Worm (Caenorhabditis elegans) whole organism, young adult: ENCODE results near the gene phf-15.
A peak's percentile ranks its signal among the peaks of the same experiment; 100 is the strongest.

Experiments used
- B0019.2 ChIP-seq: fragments of 200-800 bp; sonication (Bioruptor generic); conservative IDR thresholded peaks from 2 replicates; pipeline ENCODE4 v1.3.6; 2022; ENCODE audit warnings: missing genetic modification reagents, missing genetic modification characterization, missing compliant biosample characterization
- B0261.1 ChIP-seq: sonication (generic microtip); optimal IDR thresholded peaks from 2 replicates; lab custom pipeline; 2016; ENCODE audit warnings: mild to moderate bottlenecking, missing genetic modification characterization, moderate library complexity, missing compliant biosample characterization
- B0336.3 ChIP-seq: fragments of 200-800 bp; sonication (Bioruptor generic); IDR thresholded peaks from 2 replicates; pipeline ENCODE4 v1.3.6; 2022; ENCODE audit warnings: missing genetic modification characterization, missing compliant biosample characterization
- F33H1.4 ChIP-seq: fragments of 200-800 bp; sonication (Bioruptor generic); IDR thresholded peaks from 2 replicates; pipeline ENCODE4 v1.3.6; 2022; ENCODE audit warnings: missing genetic modification reagents, missing genetic modification characterization, missing compliant biosample characterization
- F55B11.4 ChIP-seq: sonication (generic microtip); optimal IDR thresholded peaks from 2 replicates; lab custom pipeline; 2016; ENCODE audit warnings: missing compliant biosample characterization, missing genetic modification characterization, borderline replicate concordance; ENCODE audit not compliant: insufficient read depth
- F57C9.4 ChIP-seq: sonication (generic microtip); optimal IDR thresholded peaks from 2 replicates; lab custom pipeline; 2017; ENCODE audit warnings: mild to moderate bottlenecking, missing genetic modification characterization, missing compliant biosample characterization
- T26A5.8 ChIP-seq: sonication (generic microtip); optimal IDR thresholded peaks from 2 replicates; lab custom pipeline; 2016; ENCODE audit warnings: missing genetic modification characterization, missing compliant biosample characterization
- aptf-2 ChIP-seq: fragments of 200-800 bp; sonication (Bioruptor generic); conservative IDR thresholded peaks from 2 replicates; pipeline ENCODE4 v1.3.6; 2022; ENCODE audit warnings: missing genetic modification reagents, missing genetic modification characterization, missing compliant biosample characterization
- atf-7 ChIP-seq: sonication (generic microtip); optimal IDR thresholded peaks from 2 replicates; lab custom pipeline; 2017; ENCODE audit warnings: mild to moderate bottlenecking, missing genetic modification characterization, missing compliant biosample characterization
- attf-3 ChIP-seq: fragments of 200-800 bp; sonication (Bioruptor generic); conservative IDR thresholded peaks from 2 replicates; pipeline ENCODE4 v1.3.6; 2022; ENCODE audit warnings: missing genetic modification reagents, missing genetic modification characterization, missing compliant biosample characterization
- attf-6 ChIP-seq: fragments of 200-800 bp; sonication (Bioruptor generic); IDR thresholded peaks from 2 replicates; pipeline ENCODE4 v1.3.6; 2022; ENCODE audit warnings: missing genetic modification reagents, missing genetic modification characterization, missing compliant biosample characterization
- bed-1 ChIP-seq: fragments of 200-800 bp; sonication (Bioruptor generic); IDR thresholded peaks from 2 replicates; pipeline ENCODE4 v1.3.6; 2022; ENCODE audit warnings: missing genetic modification reagents, missing genetic modification characterization, missing compliant biosample characterization
- ceh-100 ChIP-seq: fragments of 200-800 bp; sonication (Bioruptor generic); IDR thresholded peaks from 2 replicates; pipeline ENCODE4 v1.3.6; 2022; ENCODE audit warnings: missing genetic modification reagents, missing genetic modification characterization, missing compliant biosample characterization
- ceh-79 ChIP-seq: sonication (generic microtip); optimal IDR thresholded peaks from 2 replicates; lab custom pipeline; 2017; ENCODE audit warnings: mild to moderate bottlenecking, missing genetic modification characterization, missing compliant biosample characterization
- die-1 ChIP-seq: sonication (generic microtip); optimal IDR thresholded peaks from 2 replicates; lab custom pipeline; 2016; ENCODE audit warnings: missing genotype, mild to moderate bottlenecking, missing genetic modification characterization, missing compliant biosample characterization
- egl-18 ChIP-seq: fragments of 200-800 bp; sonication (Bioruptor generic); IDR thresholded peaks from 2 replicates; pipeline ENCODE4 v1.3.6; 2022; ENCODE audit warnings: missing genetic modification reagents, missing genetic modification characterization, missing compliant biosample characterization
- gei-17 ChIP-seq: fragments of 200-800 bp; sonication (Bioruptor generic); optimal IDR thresholded peaks from 2 replicates; lab custom pipeline; 2018; ENCODE audit warnings: mild to moderate bottlenecking, missing genetic modification characterization, missing compliant biosample characterization
- hmg-1.2 ChIP-seq: fragments of 200-800 bp; sonication (Bioruptor generic); IDR thresholded peaks from 2 replicates; pipeline ENCODE4 v1.3.6; 2022; ENCODE audit warnings: missing genetic modification reagents, missing genetic modification characterization, missing compliant biosample characterization
- hmg-20 ChIP-seq: fragments of 200-800 bp; sonication (Bioruptor generic); IDR thresholded peaks from 2 replicates; pipeline ENCODE4 v1.3.6; 2022; ENCODE audit warnings: missing genetic modification reagents, missing genetic modification characterization, missing compliant biosample characterization
- hrde-1 ChIP-seq: sonication (generic microtip); optimal IDR thresholded peaks from 2 replicates; lab custom pipeline; 2016; ENCODE audit warnings: missing genetic modification characterization, mild to moderate bottlenecking, missing compliant biosample characterization, moderate library complexity, missing genotype, missing genetic modification reagents, borderline replicate concordance
- lag-1 ChIP-seq: fragments of 200-800 bp; sonication (Bioruptor generic); IDR thresholded peaks from 2 replicates; pipeline ENCODE4 v1.3.6; 2022; ENCODE audit warnings: missing genetic modification reagents, missing genetic modification characterization, missing compliant biosample characterization
- let-526 ChIP-seq: fragments of 200-800 bp; sonication (Bioruptor generic); IDR thresholded peaks from 2 replicates; pipeline ENCODE4 v1.3.6; 2022; ENCODE audit warnings: missing genetic modification reagents, missing genetic modification characterization, missing compliant biosample characterization
- lin-35 ChIP-seq, 3 experiments: fragments of 150-350 bp in 2 of 3; sonication (generic microtip) in 1 of 3; optimal IDR thresholded peaks; 2 replicates each; lab custom pipeline; 2014 to 2018; ENCODE audit warnings: missing biosample characterization in 3 of 3, missing genetic modification characterization in 3 of 3, missing genetic modification reagents in 3 of 3
- lsl-1 ChIP-seq: fragments of 200-800 bp; sonication (Bioruptor generic); optimal IDR thresholded peaks from 2 replicates; lab custom pipeline; 2018; ENCODE audit warnings: mild to moderate bottlenecking, missing genetic modification characterization, moderate library complexity, missing compliant biosample characterization
- mel-28 ChIP-seq: sonication (generic microtip); optimal IDR thresholded peaks from 2 replicates; lab custom pipeline; 2016; ENCODE audit warnings: borderline replicate concordance, mild to moderate bottlenecking, missing genetic modification characterization, missing compliant biosample characterization
- nfyb-1 ChIP-seq: fragments of 200-800 bp; sonication (Bioruptor generic); IDR thresholded peaks from 2 replicates; pipeline ENCODE4 v1.3.6; 2022; ENCODE audit warnings: missing genetic modification reagents, missing genetic modification characterization, missing compliant biosample characterization
- pha-4 ChIP-seq: fragments of 150-350 bp; sonication (generic microtip); optimal IDR thresholded peaks from 2 replicates; lab custom pipeline; 2014; ENCODE audit warnings: missing biosample characterization, missing genetic modification reagents, missing genetic modification characterization
- rec-8 ChIP-seq, 2 experiments: sonication (generic microtip); optimal IDR thresholded peaks; 2 replicates each; lab custom pipeline; 2016; ENCODE audit warnings: mild to moderate bottlenecking in 2 of 2, missing genetic modification characterization in 2 of 2, missing genetic modification reagents in 2 of 2, missing genotype in 2 of 2, missing biosample characterization in 1 of 2, missing compliant biosample characterization in 1 of 2, moderate library complexity in 1 of 2
- rpc-1 ChIP-seq, 2 experiments: fragments of 150-350 bp in 1 of 2; sonication (generic microtip) in 1 of 2; optimal IDR thresholded peaks; 2 replicates each; lab custom pipeline; 2014 to 2018; ENCODE audit warnings: missing biosample characterization in 1 of 2, missing genetic modification characterization in 1 of 2, missing genetic modification reagents in 1 of 2, missing genotype in 1 of 2
- sea-2 ChIP-seq: fragments of 200-800 bp; sonication (Bioruptor generic); IDR thresholded peaks from 2 replicates; pipeline ENCODE4 v1.3.6; 2022; ENCODE audit warnings: missing genetic modification characterization, missing compliant biosample characterization
- snpc-1.1 ChIP-seq: sonication (generic microtip); optimal IDR thresholded peaks from 2 replicates; lab custom pipeline; 2017; ENCODE audit warnings: missing genetic modification characterization, mild to moderate bottlenecking, missing compliant biosample characterization, antibody characterized with exemption, moderate library complexity, missing genotype, missing genetic modification reagents; ENCODE audit not compliant: insufficient read depth
- somi-1 ChIP-seq: fragments of 200-800 bp; sonication (Bioruptor generic); optimal IDR thresholded peaks from 2 replicates; lab custom pipeline; 2018; ENCODE audit warnings: mild to moderate bottlenecking, missing genetic modification characterization, missing compliant biosample characterization
- tbp1 ChIP-seq: fragments of 200-800 bp; sonication (Bioruptor generic); optimal IDR thresholded peaks from 2 replicates; lab custom pipeline; 2018; ENCODE audit warnings: mild to moderate bottlenecking, missing genetic modification characterization, missing compliant biosample characterization
- xnd-1 ChIP-seq: sonication (generic microtip); optimal IDR thresholded peaks from 2 replicates; lab custom pipeline; 2016; ENCODE audit warnings: missing genotype, missing genetic modification reagents, missing genetic modification characterization, missing compliant biosample characterization
- ztf-18 ChIP-seq: sonication (generic microtip); optimal IDR thresholded peaks from 2 replicates; lab custom pipeline; 2016; ENCODE audit warnings: missing genotype, mild to moderate bottlenecking, missing genetic modification characterization, missing compliant biosample characterization

Gene phf-15

DNA sequence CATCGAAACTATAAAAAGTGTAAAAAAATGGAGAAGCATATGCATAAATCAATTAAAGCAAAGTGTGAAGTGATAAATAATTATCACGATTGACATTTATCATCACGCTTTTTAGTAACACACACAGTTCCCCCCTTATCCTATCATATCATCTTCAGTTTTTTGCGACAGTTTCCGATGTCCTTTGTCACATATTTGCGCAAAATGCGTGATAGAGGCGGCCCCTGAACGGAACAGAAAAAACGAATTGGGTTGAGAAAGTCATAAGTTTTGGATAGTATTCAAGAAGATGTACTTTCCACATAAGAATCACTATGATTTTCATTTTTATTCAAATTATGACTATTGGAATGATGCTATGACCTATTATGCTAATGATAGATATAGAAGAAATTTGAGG, 26.4 kb downstream of the phf-15 start (continued):
- no peak for TF ChIP-seq die-1 (tag; lab: Kevin White, UChicago)
- TF ChIP-seq, all 124 proteins: peak for 0

DNA sequence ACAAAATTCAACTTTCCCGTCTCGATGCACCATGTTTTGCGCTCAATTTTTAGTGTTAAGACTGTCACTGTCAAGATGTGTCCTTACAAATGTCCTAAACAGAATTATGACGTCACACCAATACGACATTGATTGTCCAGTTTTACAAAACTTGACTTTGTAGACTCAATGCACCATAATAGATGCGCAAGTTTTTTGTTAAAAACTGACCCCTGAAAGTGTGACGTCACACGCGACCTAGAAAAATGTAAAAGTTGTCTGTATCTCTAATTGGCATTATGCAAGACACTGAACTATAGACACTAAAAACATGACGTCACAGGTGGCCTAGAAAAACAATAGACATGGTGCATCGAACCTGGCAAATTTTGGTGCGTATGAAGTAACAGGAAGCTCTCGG, 28.4 kb downstream of the phf-15 start:
- TF ChIP-seq xnd-1 (tag; lab: Kevin White, UChicago) = no peak
- TF ChIP-seq sea-2 (GFP tag; lab: Robert Waterston, UW) = no peak
- no peak for TF ChIP-seq lin-35 (GFP tag; optimal IDR thresholded peaks at IDR 0.05; lab: Kevin White, UChicago)
- TF ChIP-seq pha-4 (tag; lab: Kevin White, UChicago) = no peak
- no peak for TF ChIP-seq hmg-20 (GFP tag; lab: Robert Waterston, UW)
- no peak for TF ChIP-seq aptf-2 (GFP tag; lab: Robert Waterston, UW)
- no peak for TF ChIP-seq B0019.2 (GFP tag; lab: Robert Waterston, UW)
- no peak for TF ChIP-seq snpc-1.1 (tag; lab: Kevin White, UChicago)
- no peak for TF ChIP-seq rec-8 (tag; optimal IDR thresholded peaks at IDR 0.05; lab: Kevin White, UChicago)
- no peak for TF ChIP-seq egl-18 (GFP tag; lab: Robert Waterston, UW)

DNA sequence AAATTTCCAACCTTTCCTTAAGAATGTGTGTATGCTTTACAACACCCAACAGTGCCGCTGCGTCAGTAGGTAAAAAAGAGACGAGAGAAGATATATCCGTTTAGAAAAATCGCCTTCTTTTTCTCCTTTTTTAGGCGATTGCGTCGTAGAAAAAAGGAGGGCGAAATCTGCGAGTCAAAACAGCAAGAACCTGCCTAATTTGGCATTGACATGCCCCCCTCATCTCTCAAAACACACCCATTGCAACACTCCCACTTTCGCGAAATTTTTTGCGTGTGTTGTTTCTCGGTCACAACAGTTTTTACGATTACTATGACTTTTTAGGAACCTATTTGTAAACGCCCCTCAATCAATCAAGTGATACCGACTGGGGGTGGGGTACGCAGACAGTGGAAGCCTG, 29.0 kb downstream of the phf-15 start:
- no peak for TF ChIP-seq T26A5.8 (tag; lab: Kevin White, UChicago)
- no peak for TF ChIP-seq F55B11.4 (tag; lab: Kevin White, UChicago)
- no peak for TF ChIP-seq attf-3 (GFP tag; lab: Robert Waterston, UW)
- no peak for TF ChIP-seq attf-6 (GFP tag; lab: Robert Waterston, UW)
- no peak for TF ChIP-seq hmg-20 (GFP tag; lab: Robert Waterston, UW)
- TF ChIP-seq lag-1 = no peak
- no peak for TF ChIP-seq mel-28 (tag; lab: Kevin White, UChicago)
- no peak for TF ChIP-seq nfyb-1 (GFP tag; lab: Robert Waterston, UW)
- no peak for TF ChIP-seq atf-7 (tag; lab: Kevin White, UChicago)
- no peak for TF ChIP-seq B0336.3 (GFP tag; lab: Robert Waterston, UW)

DNA sequence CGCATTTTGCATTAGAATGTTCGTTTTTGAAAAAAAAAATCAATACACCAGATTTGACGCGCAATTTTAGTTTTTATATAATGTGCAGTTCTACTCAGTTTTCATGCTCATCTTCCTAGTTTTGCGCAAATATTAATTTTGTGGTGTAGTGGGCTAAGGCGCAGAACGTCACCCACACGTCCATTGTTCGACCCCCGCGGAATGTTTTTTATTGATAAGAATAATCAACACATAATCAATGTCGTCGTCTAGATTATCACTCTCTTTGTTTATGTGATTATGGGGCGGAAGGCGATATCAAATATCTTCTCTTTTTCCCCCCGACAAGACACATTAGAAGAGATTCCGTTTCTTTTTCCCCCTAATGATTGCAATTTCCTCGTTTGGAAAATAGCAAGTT, 33.1 kb downstream of the phf-15 start:
- TF ChIP-seq lsl-1 (GFP tag; lab: Kevin White, UChicago) (peak; percentile 4), F33H1.4 (GFP tag; lab: Robert Waterston, UW) (0 out of 2 replicates have a peak, but pooled peaks have one; percentile 23), rpc-1 (optimal IDR thresholded peaks at IDR 0.05; lab: Kevin White, UChicago) (peak; percentile 44), rpc-1 (tag; optimal IDR thresholded peaks at IDR 0.05; lab: Kevin White, UChicago) (peak; percentile 71), tbp1 (GFP tag; lab: Kevin White, UChicago) (peak; percentile 79), hmg-1.2 (0 out of 2 replicates have a peak, but pooled peaks have one; percentile 16), ceh-100 (no peak), hrde-1 (no peak), B0261.1 (tag; lab: Kevin White, UChicago) (peak; percentile 49)

DNA sequence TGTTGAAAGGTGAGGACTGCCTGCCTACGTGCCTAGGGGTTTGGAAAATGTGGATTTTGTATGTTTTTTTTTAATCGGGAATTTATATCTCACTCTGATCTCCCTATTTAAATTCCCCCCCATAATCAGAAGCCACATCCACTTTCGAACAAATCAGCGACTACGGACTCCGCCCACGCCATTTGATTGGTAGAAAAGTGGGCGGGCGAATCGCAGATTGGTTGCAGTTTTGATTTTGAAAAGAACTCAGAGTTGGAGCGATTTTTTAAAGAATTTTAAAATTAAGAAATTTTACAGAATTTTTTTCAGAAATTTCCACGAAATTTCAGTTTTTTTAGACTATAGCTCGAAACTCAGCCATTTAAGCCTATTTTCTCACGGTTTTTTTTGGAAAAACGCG, 37.4 kb downstream of the phf-15 start:
- TF ChIP-seq gei-17 (no peak), rec-8 (tag; optimal IDR thresholded peaks at IDR 0.05; lab: Kevin White, UChicago) (no peak), F57C9.4 (tag; lab: Kevin White, UChicago) (no peak), let-526 (GFP tag; lab: Robert Waterston, UW) (no peak), somi-1 (GFP tag; lab: Kevin White, UChicago) (no peak), bed-1 (GFP tag; lab: Robert Waterston, UW) (no peak), ztf-18 (no peak), ceh-79 (tag; lab: Kevin White, UChicago) (no peak)
